Fruit fly (Drosophila melanogaster): Measurements from ENCODE around the gene pns.

pns gene

DNA sequence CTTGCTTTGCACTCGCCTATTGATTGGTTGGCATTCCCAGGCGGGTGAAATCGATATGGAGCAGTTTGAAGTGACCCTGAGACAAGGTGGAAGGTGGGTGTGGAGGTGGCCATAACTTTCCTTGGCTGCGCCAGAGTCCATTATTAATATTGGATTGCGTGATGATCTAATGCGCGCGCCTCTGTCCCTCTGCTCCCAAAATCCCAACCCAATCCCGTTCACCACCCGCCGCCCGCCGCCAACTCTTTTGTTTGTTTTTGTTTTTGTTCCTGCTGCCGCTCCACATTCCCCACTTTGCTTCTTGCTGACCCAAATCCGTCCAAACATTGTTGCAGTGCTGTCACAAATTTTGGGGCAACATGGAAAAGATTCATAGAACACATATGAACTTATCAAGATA, 34.1 kb downstream of the pns start (continued):
- no peak for TF ChIP-seq fd3F (GFP tag; optimal IDR thresholded peaks at IDR 0.05)
- TF ChIP-seq chinmo (GFP tag; IDR thresholded peaks at IDR 0.05; ENCODE audit: partially characterized antibody) = 0 out of 4 replicates have a peak, but pooled peaks have one; percentile 43
- no peak for TF ChIP-seq cg (GFP tag; optimal IDR thresholded peaks at IDR 0.05)
- TF ChIP-seq dati (GFP tag; IDR thresholded peaks at IDR 0.05) = no peak
- TF ChIP-seq oc (tag; optimal IDR thresholded peaks at IDR 0.05) = no peak
- no peak for TF ChIP-seq dm (GFP tag; optimal IDR thresholded peaks at IDR 0.05)
- peak; percentile 42 for TF ChIP-seq sd (tag; optimal IDR thresholded peaks at IDR 0.05)
- no peak for TF ChIP-seq Lim3 (GFP tag; IDR thresholded peaks at IDR 0.05)
- TF ChIP-seq her (GFP tag; optimal IDR thresholded peaks at IDR 0.05) = no peak
- TF ChIP-seq onecut (GFP tag; IDR thresholded peaks at IDR 0.05) = peak; percentile 36
- no peak for TF ChIP-seq ci (GFP tag; IDR thresholded peaks at IDR 0.05)
- peak; percentile 59 for TF ChIP-seq CG12769 (tag; optimal IDR thresholded peaks at IDR 0.05)
- TF ChIP-seq fd64A (GFP tag; optimal IDR thresholded peaks at IDR 0.05) = no peak
- no peak for TF ChIP-seq CG11560 (tag; IDR thresholded peaks at IDR 0.05)
- peak; percentile 69 for TF ChIP-seq crol (GFP tag; IDR thresholded peaks at IDR 0.05)
- TF ChIP-seq lab (GFP tag; optimal IDR thresholded peaks at IDR 0.05) = no peak
- no peak for TF ChIP-seq croc (GFP tag; conservative IDR thresholded peaks at IDR 0.05)

DNA sequence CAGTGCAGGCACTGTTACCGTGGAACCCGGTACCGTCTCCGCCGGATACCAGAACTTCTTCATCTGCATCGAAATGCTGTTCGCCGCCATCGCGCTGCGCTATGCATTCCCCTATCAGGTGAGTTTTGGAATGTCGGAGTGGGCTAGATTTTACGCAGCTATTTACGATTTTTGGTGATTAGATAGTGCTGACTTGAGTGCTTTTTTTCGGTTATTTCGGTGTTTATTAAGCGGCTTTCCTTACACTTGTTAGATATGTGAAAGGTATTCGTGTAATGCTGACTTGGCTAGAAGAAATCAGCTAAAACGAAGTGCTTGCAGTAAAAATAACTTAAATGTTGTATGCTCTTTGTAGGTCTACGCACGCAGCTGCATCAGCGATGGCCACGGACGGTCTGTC, 36.3 kb downstream of the pns start:
- TF ChIP-seq Myb (GFP tag; optimal IDR thresholded peaks at IDR 0.05) (no peak), vnd (GFP tag; IDR thresholded peaks at IDR 0.05; ENCODE audit: partially characterized antibody) (peak; percentile 20; the same call in 1 of the 3 replicates), CG3838 (GFP tag; optimal IDR thresholded peaks at IDR 0.05) (no peak), sd (tag; optimal IDR thresholded peaks at IDR 0.05) (peak; percentile 97), C15 (GFP tag; IDR thresholded peaks at IDR 0.05) (no peak), sens (GFP tag) (no peak), CG14014 (GFP tag; IDR thresholded peaks at IDR 0.05) (no peak), esg (GFP tag; conservative IDR thresholded peaks at IDR 0.05) (no peak), CG2199 (GFP tag; IDR thresholded peaks at IDR 0.05) (0 out of 3 replicates have a peak, but pooled peaks have one; percentile 66), wek (GFP tag; optimal IDR thresholded peaks at IDR 0.05) (peak; percentile 15), CG32772 (GFP tag; IDR thresholded peaks at IDR 0.05) (no peak)

DNA sequence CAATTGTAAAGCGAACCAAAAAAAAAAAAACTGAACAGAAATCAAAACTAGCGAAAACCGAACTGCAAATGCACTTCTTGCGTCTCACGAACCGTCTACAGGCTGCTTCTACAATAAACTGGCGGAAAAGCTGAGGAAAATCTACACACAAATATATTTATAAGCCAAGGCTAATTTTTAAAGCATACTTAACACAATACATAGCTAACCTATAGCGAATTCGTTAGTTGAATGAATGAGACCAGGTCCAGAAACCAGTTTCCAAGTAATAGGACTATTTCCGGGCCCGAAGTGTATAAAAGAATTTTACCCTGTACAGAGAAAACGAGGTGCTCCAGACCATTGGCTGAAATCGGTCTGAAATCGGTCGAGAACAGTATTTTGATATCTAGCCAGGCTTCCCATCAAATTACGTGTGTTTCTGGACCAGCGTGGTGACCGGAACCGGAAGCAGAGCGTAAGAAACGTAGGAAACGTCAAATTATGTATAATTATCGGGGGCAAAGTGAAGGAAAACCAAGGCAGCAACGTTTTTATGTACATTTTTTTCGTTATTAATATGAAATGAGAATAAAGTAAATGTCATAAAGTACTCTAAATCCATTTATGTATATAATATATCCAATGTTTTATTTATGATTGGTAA, 38.9 kb downstream of the pns start:
- TF ChIP-seq Drgx (GFP tag; IDR thresholded peaks at IDR 0.05) (peak; percentile 19; the same call in 1 of the 2 replicates), scrt (GFP tag; optimal IDR thresholded peaks at IDR 0.05) (no peak), CG1602 (GFP tag; optimal IDR thresholded peaks at IDR 0.05) (no peak), NfI (GFP tag; optimal IDR thresholded peaks at IDR 0.05) (no peak), CG6254 (GFP tag; optimal IDR thresholded peaks at IDR 0.05) (peak; percentile 16), BtbVII (GFP tag; optimal IDR thresholded peaks at IDR 0.05) (peak; percentile 25), CG18619 (GFP tag; optimal IDR thresholded peaks at IDR 0.05) (peak; percentile 1), CG31441 (GFP tag; IDR thresholded peaks at IDR 0.05) (0 out of 2 replicates have a peak, but pooled peaks have one; percentile 13), D19A (tag; optimal IDR thresholded peaks at IDR 0.05) (peak; percentile 61), hkb (optimal IDR thresholded peaks at IDR 0.05) (no peak), hkb (GFP tag; IDR thresholded peaks at IDR 0.05) (peak; percentile 37; the same call in 1 of the 2 replicates), pita (GFP tag; optimal IDR thresholded peaks at IDR 0.05) (no peak), CG13296 (GFP tag; optimal IDR thresholded peaks at IDR 0.05) (peak; percentile 15), Med (GFP tag) (peak; percentile 48), CG34422 (GFP tag; IDR thresholded peaks at IDR 0.05) (no peak), CG14710 (tag; optimal IDR thresholded peaks at IDR 0.05) (no peak), lab (GFP tag; optimal IDR thresholded peaks at IDR 0.05) (peak; percentile 6), row (GFP tag; IDR thresholded peaks at IDR 0.05) (0 out of 3 replicates have a peak, but pooled peaks have one; percentile 25), Oli (tag; optimal IDR thresholded peaks at IDR 0.05) (no peak), Ets97D (GFP tag; optimal IDR thresholded peaks at IDR 0.05) (peak; percentile 0), crol (GFP tag; IDR thresholded peaks at IDR 0.05) (no peak), Lim3 (GFP tag; IDR thresholded peaks at IDR 0.05) (no peak), chinmo (GFP tag; IDR thresholded peaks at IDR 0.05; ENCODE audit: partially characterized antibody) (no peak), CG15073 (GFP tag; optimal IDR thresholded peaks at IDR 0.05) (no peak), Nf-YA (GFP tag; IDR thresholded peaks at IDR 0.05) (no peak)

Measured in whole organism, embryonic.